Fruit fly (Drosophila melanogaster): ENCODE measurements around the gene mRpS21.

DNA sequence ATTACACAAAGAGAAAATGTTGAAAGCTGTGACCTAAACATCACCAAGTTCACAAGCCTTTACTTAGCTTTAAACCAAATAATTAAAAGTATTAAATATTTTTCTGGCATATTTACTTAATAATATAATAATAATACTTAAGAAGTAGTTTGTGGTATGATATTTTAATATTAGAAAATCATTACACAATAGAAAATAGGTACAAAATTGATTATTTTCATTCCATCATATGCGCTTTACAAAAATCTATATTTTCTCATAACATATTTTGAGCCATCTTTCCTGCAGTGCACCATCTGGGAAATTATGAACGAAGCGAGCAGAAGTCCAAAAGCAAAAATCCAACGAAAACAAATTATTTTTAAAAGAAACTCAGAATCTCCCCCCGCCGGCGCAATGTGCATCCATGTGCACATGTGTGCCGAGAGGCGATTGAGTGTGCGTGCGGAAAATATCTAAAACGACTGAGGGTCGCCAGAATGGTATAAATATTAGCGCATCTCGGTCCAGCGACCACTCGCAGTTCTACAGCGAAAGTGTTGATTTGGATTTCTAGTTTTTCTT is 43.9 kb upstream of the mRpS21 start, which contains the start of gene Act87E:
- TF ChIP-seq Abd-B (GFP tag; optimal IDR thresholded peaks at IDR 0.05) (peak; percentile 55), Scr (GFP tag; IDR thresholded peaks at IDR 0.05; ENCODE audit: partially characterized antibody) (no peak), fd3F (GFP tag; optimal IDR thresholded peaks at IDR 0.05) (peak; percentile 52), mld (GFP tag; IDR thresholded peaks at IDR 0.05; ENCODE audit: partially characterized antibody) (no peak), otp (GFP tag; IDR thresholded peaks at IDR 0.05) (no peak), CG6854 (GFP tag; optimal IDR thresholded peaks at IDR 0.05) (no peak), ewg (GFP tag; optimal IDR thresholded peaks at IDR 0.05) (peak; percentile 53)
